Worm (Caenorhabditis elegans) whole organism, L1 larva: Measurements from ENCODE around the gene Y102A11A.5.
A peak's percentile ranks its signal among the peaks of the same experiment; 100 is the strongest.

ENCODE experiments used
- C04F5.9 ChIP-seq: sonication (generic microtip); optimal IDR thresholded peaks from 2 replicates; lab custom pipeline; 2016; ENCODE audit warnings: missing genetic modification characterization, missing compliant biosample characterization
- C16A3.4 ChIP-seq: fragments of 150-350 bp; optimal IDR thresholded peaks from 2 replicates; lab custom pipeline; 2014; ENCODE audit warnings: missing biosample characterization, missing genetic modification characterization
- C34B4.2 ChIP-seq: sonication (generic microtip); optimal IDR thresholded peaks from 2 replicates; lab custom pipeline; 2017; ENCODE audit warnings: mild to moderate bottlenecking, missing genetic modification characterization, missing compliant biosample characterization
- F16B12.6 ChIP-seq: fragments of 150-350 bp; optimal IDR thresholded peaks from 2 replicates; lab custom pipeline; 2014; ENCODE audit warnings: missing biosample characterization, missing genetic modification characterization
- aha-1 ChIP-seq: fragments of 150-350 bp; optimal IDR thresholded peaks from 2 replicates; lab custom pipeline; 2014; ENCODE audit warnings: missing biosample characterization, missing genetic modification characterization
- alr-1 ChIP-seq: fragments of 200-800 bp; sonication (Bioruptor generic); optimal IDR thresholded peaks from 2 replicates; lab custom pipeline; 2018; ENCODE audit warnings: borderline replicate concordance, mild to moderate bottlenecking, missing genetic modification characterization, missing compliant biosample characterization
- ama-1 ChIP-seq: fragments of 150-350 bp; optimal IDR thresholded peaks from 2 replicates; lab custom pipeline; 2014
- blmp-1 ChIP-seq: fragments of 150-350 bp; optimal IDR thresholded peaks from 2 replicates; lab custom pipeline; 2014; ENCODE audit warnings: missing biosample characterization, missing genetic modification characterization
- ceh-82 ChIP-seq, 3 experiments: fragments of 150-350 bp in 1 of 3; sonication (generic microtip) in 2 of 3; optimal IDR thresholded peaks; 2 replicates each; lab custom pipeline; 2014 to 2017; ENCODE audit warnings: missing biosample characterization in 3 of 3, missing genetic modification characterization in 3 of 3
- ceh-88 ChIP-seq: fragments of 200-800 bp; sonication (Bioruptor generic); IDR thresholded peaks from 2 replicates; pipeline ENCODE4 v1.3.6; 2022; ENCODE audit warnings: missing genetic modification characterization, missing compliant biosample characterization
- ces-1 ChIP-seq: fragments of 150-350 bp; optimal IDR thresholded peaks from 2 replicates; lab custom pipeline; 2014; ENCODE audit warnings: missing biosample characterization, missing genetic modification reagents, missing genetic modification characterization
- dpl-1 ChIP-seq, 3 experiments: fragments of 150-350 bp in 2 of 3; sonication (generic microtip) in 1 of 3; optimal IDR thresholded peaks; 2 replicates each; lab custom pipeline; 2014 to 2017; ENCODE audit warnings: missing biosample characterization in 3 of 3, missing genetic modification characterization in 3 of 3, missing genetic modification reagents in 3 of 3
- dsc-1 ChIP-seq: sonication (generic microtip); optimal IDR thresholded peaks from 2 replicates; lab custom pipeline; 2016; ENCODE audit warnings: mild to moderate bottlenecking, missing genetic modification characterization, missing compliant biosample characterization
- egl-13 ChIP-seq: sonication (generic microtip); optimal IDR thresholded peaks from 2 replicates; lab custom pipeline; 2016; ENCODE audit warnings: missing genotype, missing genetic modification reagents, missing genetic modification characterization, missing compliant biosample characterization
- elt-3 ChIP-seq, 6 experiments: fragments of 150-350 bp in 1 of 6; sonication (generic microtip); optimal IDR thresholded peaks; 2 replicates each; lab custom pipeline; 2017 to 2018; ENCODE audit warnings: missing biosample characterization in 6 of 6, missing genetic modification characterization in 6 of 6, inconsistent platforms in 1 of 6
- ets-5 ChIP-seq: fragments of 200-800 bp; sonication (Bioruptor generic); IDR thresholded peaks from 2 replicates; pipeline ENCODE4 v1.3.6; 2022; ENCODE audit warnings: missing genetic modification characterization, missing compliant biosample characterization
- hlh-4 ChIP-seq: sonication (generic microtip); optimal IDR thresholded peaks from 2 replicates; lab custom pipeline; 2016; ENCODE audit warnings: mild to moderate bottlenecking, missing genetic modification characterization, missing compliant biosample characterization
- hpl-2 ChIP-seq: fragments of 150-350 bp; optimal IDR thresholded peaks from 2 replicates; lab custom pipeline; 2014; ENCODE audit warnings: missing biosample characterization, missing genetic modification reagents, missing genetic modification characterization
- isw-1 ChIP-seq: fragments of 200-800 bp; sonication (Bioruptor generic); IDR thresholded peaks from 2 replicates; pipeline ENCODE4 v1.3.6; 2022; ENCODE audit warnings: missing genetic modification characterization, missing compliant biosample characterization
- lin-14 ChIP-seq: fragments of 200-800 bp; sonication (Bioruptor generic); optimal IDR thresholded peaks from 2 replicates; lab custom pipeline; 2018; ENCODE audit warnings: mild to moderate bottlenecking, missing genetic modification characterization, moderate library complexity, missing compliant biosample characterization
- lsy-2 ChIP-seq, 2 experiments: fragments of 150-350 bp; optimal IDR thresholded peaks; 2 replicates each; lab custom pipeline; 2014; ENCODE audit warnings: missing biosample characterization in 2 of 2, missing genetic modification characterization in 2 of 2
- mdl-1 ChIP-seq, 2 experiments: fragments of 150-350 bp; optimal IDR thresholded peaks; 2 replicates each; lab custom pipeline; 2014 to 2017; ENCODE audit warnings: missing biosample characterization in 2 of 2, missing genetic modification characterization in 2 of 2, inconsistent platforms in 1 of 2
- mep-1 ChIP-seq: fragments of 150-350 bp; optimal IDR thresholded peaks from 2 replicates; lab custom pipeline; 2014; ENCODE audit warnings: missing biosample characterization, missing genetic modification characterization
- nhr-11 ChIP-seq: fragments of 150-350 bp; optimal IDR thresholded peaks from 2 replicates; lab custom pipeline; 2014; ENCODE audit warnings: missing biosample characterization, missing genetic modification characterization
- nhr-19 ChIP-seq: fragments of 200-800 bp; sonication (Bioruptor generic); conservative IDR thresholded peaks from 2 replicates; pipeline ENCODE4 v1.3.6; 2022; ENCODE audit warnings: missing genetic modification characterization, missing compliant biosample characterization
- nhr-20 ChIP-seq: sonication (generic microtip); optimal IDR thresholded peaks from 2 replicates; lab custom pipeline; 2016; ENCODE audit warnings: mild to moderate bottlenecking, missing genetic modification characterization, missing compliant biosample characterization
- nhr-237 ChIP-seq: fragments of 150-350 bp; optimal IDR thresholded peaks from 2 replicates; lab custom pipeline; 2014; ENCODE audit warnings: missing biosample characterization, missing genetic modification characterization
- nhr-28 ChIP-seq: fragments of 150-350 bp; optimal IDR thresholded peaks from 2 replicates; lab custom pipeline; 2014; ENCODE audit warnings: missing biosample characterization, missing genetic modification characterization
- nhr-71 ChIP-seq: sonication (generic microtip); optimal IDR thresholded peaks from 2 replicates; lab custom pipeline; 2016; ENCODE audit warnings: mild to moderate bottlenecking, missing genetic modification characterization, moderate library complexity, missing compliant biosample characterization
- nhr-76 ChIP-seq: sonication (generic microtip); optimal IDR thresholded peaks from 2 replicates; lab custom pipeline; 2017; ENCODE audit warnings: missing biosample characterization, missing genetic modification characterization
- nhr-77 ChIP-seq: fragments of 150-350 bp; optimal IDR thresholded peaks from 2 replicates; lab custom pipeline; 2014; ENCODE audit warnings: missing biosample characterization, missing genetic modification characterization
- nhr-84 ChIP-seq: sonication (generic microtip); optimal IDR thresholded peaks from 2 replicates; lab custom pipeline; 2017; ENCODE audit warnings: missing biosample characterization, missing genetic modification characterization
- nhr-85 ChIP-seq: sonication (generic microtip); peaks from one replicate; lab custom pipeline; 2016; ENCODE audit warnings: missing genetic modification characterization, inconsistent platforms, missing compliant biosample characterization
- nhr-90 ChIP-seq: sonication (generic microtip); optimal IDR thresholded peaks from 2 replicates; lab custom pipeline; 2016; ENCODE audit warnings: mild to moderate bottlenecking, missing genetic modification characterization, missing compliant biosample characterization; ENCODE audit not compliant: poor library complexity
- pag-3 ChIP-seq: sonication (generic microtip); optimal IDR thresholded peaks from 2 replicates; lab custom pipeline; 2017; ENCODE audit warnings: missing genetic modification characterization, mild to moderate bottlenecking, missing compliant biosample characterization, antibody characterized with exemption, borderline replicate concordance; ENCODE audit not compliant: insufficient read depth
- pax-3 ChIP-seq: fragments of 200-800 bp; sonication (Bioruptor generic); optimal IDR thresholded peaks from 2 replicates; lab custom pipeline; 2018; ENCODE audit warnings: mild to moderate bottlenecking, missing genetic modification characterization, moderate library complexity, missing compliant biosample characterization
- pqm-1 ChIP-seq: sonication (generic microtip); optimal IDR thresholded peaks from 3 replicates; lab custom pipeline; 2017; ENCODE audit warnings: missing biosample characterization, missing genetic modification characterization
- rnt-1 ChIP-seq: sonication (generic microtip); optimal IDR thresholded peaks from 2 replicates; lab custom pipeline; 2016; ENCODE audit warnings: mild to moderate bottlenecking, missing genetic modification characterization, moderate library complexity, missing compliant biosample characterization
- skn-1 ChIP-seq: fragments of 150-350 bp; optimal IDR thresholded peaks from 2 replicates; lab custom pipeline; 2014; ENCODE audit warnings: missing biosample characterization, missing genetic modification characterization
- snu-23 ChIP-seq: sonication (generic microtip); optimal IDR thresholded peaks from 2 replicates; lab custom pipeline; 2016; ENCODE audit warnings: missing genetic modification characterization, missing compliant biosample characterization
- sup-37 ChIP-seq: fragments of 200-800 bp; sonication (Bioruptor generic); optimal IDR thresholded peaks from 2 replicates; lab custom pipeline; 2018; ENCODE audit warnings: mild to moderate bottlenecking, missing genetic modification characterization, missing compliant biosample characterization
- swsn-7 ChIP-seq: sonication (generic microtip); optimal IDR thresholded peaks from 2 replicates; lab custom pipeline; 2016; ENCODE audit warnings: missing genetic modification characterization, missing compliant biosample characterization
- tlp-1 ChIP-seq: fragments of 150-350 bp; optimal IDR thresholded peaks from 2 replicates; lab custom pipeline; 2014; ENCODE audit warnings: missing biosample characterization, missing genetic modification characterization
- unc-130 ChIP-seq: fragments of 150-350 bp; optimal IDR thresholded peaks from 2 replicates; lab custom pipeline; 2017; ENCODE audit warnings: missing biosample characterization, missing genetic modification characterization, inconsistent platforms
- unc-30 ChIP-seq: sonication (generic microtip); optimal IDR thresholded peaks from 2 replicates; lab custom pipeline; 2017; ENCODE audit warnings: missing biosample characterization, missing genetic modification characterization
- unc-62 ChIP-seq: fragments of 150-350 bp; optimal IDR thresholded peaks from 2 replicates; lab custom pipeline; 2014; ENCODE audit warnings: missing biosample characterization, missing genetic modification reagents, missing genetic modification characterization
- unc-86 ChIP-seq: sonication (generic microtip); optimal IDR thresholded peaks from 2 replicates; lab custom pipeline; 2016; ENCODE audit warnings: missing genetic modification characterization, missing compliant biosample characterization
- zag-1 ChIP-seq: fragments of 150-350 bp; optimal IDR thresholded peaks from 2 replicates; lab custom pipeline; 2014; ENCODE audit warnings: missing biosample characterization, missing genetic modification characterization
- ztf-4 ChIP-seq: fragments of 150-350 bp; optimal IDR thresholded peaks from 2 replicates; lab custom pipeline; 2014; ENCODE audit warnings: missing biosample characterization, missing genetic modification characterization

Y102A11A.5 gene

DNA sequence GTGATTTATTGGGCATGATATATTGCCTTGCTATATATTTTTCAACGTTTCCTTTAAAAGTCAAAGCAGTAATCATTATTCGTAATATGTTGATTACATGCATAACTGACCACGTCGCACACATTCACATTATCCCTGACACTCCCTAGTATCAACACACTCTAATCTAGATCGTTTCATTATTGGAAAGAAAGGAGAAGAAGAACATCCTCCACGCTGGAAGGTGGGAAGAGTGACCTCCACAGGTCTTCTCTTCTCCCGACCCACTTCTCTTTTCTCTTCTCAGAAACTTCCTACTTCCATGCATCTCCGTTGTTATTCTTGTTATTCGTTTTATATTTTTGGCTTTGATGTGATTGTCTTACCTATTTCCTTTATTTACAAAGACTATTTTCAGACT lies 42.7 kb upstream of the Y102A11A.5 start, which contains the start of gene txdc-12.2:
TSS of gene txdc-12.2 (plus strand) at position 396 of the 400 bp plus-strand sequence.
- peak; percentile 73 for TF ChIP-seq nhr-85 (tag; lab: Kevin White, UChicago)
- no peak for TF ChIP-seq hlh-4 (tag; lab: Kevin White, UChicago)
- peak; percentile 45 for TF ChIP-seq snu-23
- peak; percentile 87 for TF ChIP-seq blmp-1 (tag; lab: Kevin White, UChicago)
- peak in 1 of 6 experiments; percentile 23 for TF ChIP-seq elt-3 (tag; optimal IDR thresholded peaks at IDR 0.05; lab: Kevin White, UChicago)
- no peak for TF ChIP-seq dsc-1
- peak; percentile 69 for TF ChIP-seq lin-14 (GFP tag; lab: Kevin White, UChicago)
- TF ChIP-seq nhr-71 (tag; lab: Kevin White, UChicago), result peak; percentile 18
- no peak for TF ChIP-seq swsn-7
- peak; percentile 26 for TF ChIP-seq nhr-20 (tag; lab: Kevin White, UChicago)
- peak; percentile 58 for TF ChIP-seq mep-1 (tag; lab: Kevin White, UChicago)
- peak; percentile 10 for TF ChIP-seq rnt-1 (tag; lab: Kevin White, UChicago)

- TF ChIP-seq dpl-1 (GFP tag; optimal IDR thresholded peaks at IDR 0.05; lab: Kevin White, UChicago) (peak; percentile 64 to 65 (median 64)), aha-1 (tag; lab: Kevin White, UChicago) (peak; percentile 5), hlh-4 (tag; lab: Kevin White, UChicago) (no peak), pax-3 (tag; lab: Kevin White, UChicago) (peak; percentile 43), nhr-11 (tag; lab: Kevin White, UChicago) (no peak), unc-86 (tag; lab: Kevin White, UChicago) (peak; percentile 74), zag-1 (tag; lab: Kevin White, UChicago) (no peak), skn-1 (tag; lab: Kevin White, UChicago) (peak; percentile 97), mep-1 (tag; lab: Kevin White, UChicago) (peak; percentile 91), nhr-90 (peak; percentile 83), pqm-1 (tag; lab: Kevin White, UChicago) (no peak), ceh-88 (GFP tag; lab: Robert Waterston, UW) (peak; percentile 39; the same call in 1 of the 2 replicates), F16B12.6 (peak; percentile 96), mdl-1 (tag; optimal IDR thresholded peaks at IDR 0.05; lab: Kevin White, UChicago) (peak; percentile 7 to 94), ces-1 (GFP tag; lab: Kevin White, UChicago) (no peak), C16A3.4 (peak; percentile 75), unc-62 (GFP tag; lab: Kevin White, UChicago) (no peak), ets-5 (no peak), swsn-7 (peak; percentile 83), unc-30 (tag; lab: Kevin White, UChicago) (no peak), ama-1 (no peak), unc-130 (tag; lab: Kevin White, UChicago) (peak; percentile 44), nhr-28 (tag; lab: Kevin White, UChicago) (no peak), ceh-82 (tag; optimal IDR thresholded peaks at IDR 0.05; lab: Kevin White, UChicago) (peak; percentile 52 to 87 (median 64)), hpl-2 (GFP tag; lab: Kevin White, UChicago) (no peak), nhr-77 (tag; lab: Kevin White, UChicago) (peak; percentile 20), alr-1 (tag; lab: Kevin White, UChicago) (no peak), nhr-76 (tag; lab: Kevin White, UChicago) (no peak), pag-3 (tag; lab: Kevin White, UChicago) (no peak), C34B4.2 (tag; lab: Kevin White, UChicago) (no peak), C04F5.9 (tag; lab: Kevin White, UChicago) (peak; percentile 38), ztf-4 (tag; lab: Kevin White, UChicago) (no peak), isw-1 (GFP tag; lab: Robert Waterston, UW) (peak; percentile 67), nhr-19 (GFP tag; lab: Robert Waterston, UW) (peak; percentile 87), nhr-71 (tag; lab: Kevin White, UChicago) (peak; percentile 94), nhr-237 (no peak), lsy-2 (tag; optimal IDR thresholded peaks at IDR 0.05; lab: Kevin White, UChicago) (no peak), dsc-1 (peak; percentile 45), egl-13 (tag; lab: Kevin White, UChicago) (peak; percentile 63), nhr-20 (tag; lab: Kevin White, UChicago) (peak; percentile 91), elt-3 (tag; optimal IDR thresholded peaks at IDR 0.05; lab: Kevin White, UChicago) (peak in 1 of 6 experiments; percentile 50), nhr-84 (no peak), sup-37 (GFP tag; lab: Kevin White, UChicago) (peak; percentile 59), blmp-1 (tag; lab: Kevin White, UChicago) (peak; percentile 67), tlp-1 (no peak), nhr-85 (tag; lab: Kevin White, UChicago) (peak; percentile 96)
Observed at ce11 chrX:2071392-2072001, 40.1 kb upstream of the Y102A11A.5 start.
